Worm (Caenorhabditis elegans) whole organism, L3 larva: ENCODE data around the gene ech-8.

Experiments used
- R02D3.7 ChIP-seq: fragments of 150-350 bp; optimal IDR thresholded peaks from 2 replicates; lab custom pipeline; 2014; ENCODE audit warnings: missing biosample characterization, missing genetic modification characterization
- ZK546.5 ChIP-seq: sonication (generic microtip); optimal IDR thresholded peaks from 2 replicates; lab custom pipeline; 2017; ENCODE audit warnings: missing biosample characterization, missing genetic modification characterization
- aly-2 ChIP-seq: fragments of 150-350 bp; optimal IDR thresholded peaks from 2 replicates; lab custom pipeline; 2014; ENCODE audit warnings: missing biosample characterization, missing genetic modification characterization
- ama-1 ChIP-seq: fragments of 150-350 bp; optimal IDR thresholded peaks from 2 replicates; lab custom pipeline; 2018
- ceh-16 ChIP-seq: sonication (generic microtip); optimal IDR thresholded peaks from 2 replicates; lab custom pipeline; 2017; ENCODE audit warnings: missing biosample characterization, missing genetic modification characterization
- ceh-82 ChIP-seq: fragments of 150-350 bp; optimal IDR thresholded peaks from 2 replicates; lab custom pipeline; 2014; ENCODE audit warnings: missing biosample characterization, missing genetic modification characterization
- ceh-9 ChIP-seq: sonication (generic microtip); optimal IDR thresholded peaks from 2 replicates; lab custom pipeline; 2018; ENCODE audit warnings: missing biosample characterization, missing genetic modification characterization
- daf-12 ChIP-seq: fragments of 150-350 bp; optimal IDR thresholded peaks from 2 replicates; lab custom pipeline; 2014; ENCODE audit warnings: missing biosample characterization, missing genetic modification reagents, missing genetic modification characterization
- egl-27 ChIP-seq: sonication (generic microtip); optimal IDR thresholded peaks from 4 replicates; lab custom pipeline; 2017; ENCODE audit warnings: missing biosample characterization, missing genetic modification reagents, missing genetic modification characterization
- egl-5 ChIP-seq: fragments of 150-350 bp; optimal IDR thresholded peaks from 2 replicates; lab custom pipeline; 2017; ENCODE audit warnings: missing biosample characterization, missing genetic modification reagents, missing genetic modification characterization, inconsistent platforms
- elt-1 ChIP-seq: fragments of 150-350 bp; optimal IDR thresholded peaks from 2 replicates; lab custom pipeline; 2014; ENCODE audit warnings: missing biosample characterization, missing genetic modification characterization
- elt-2 ChIP-seq: sonication (generic microtip); optimal IDR thresholded peaks from 2 replicates; lab custom pipeline; 2016; ENCODE audit warnings: missing genetic modification reagents, mild to moderate bottlenecking, missing genetic modification characterization, missing compliant biosample characterization
- elt-3 ChIP-seq, 3 experiments: fragments of 150-350 bp in 1 of 3; sonication (generic microtip) in 2 of 3; optimal IDR thresholded peaks; 2 replicates in 2 of 3; 4 replicates in 1 of 3; lab custom pipeline; 2014 to 2017; ENCODE audit warnings: missing biosample characterization in 3 of 3, missing genetic modification characterization in 3 of 3
- fkh-10 ChIP-seq: sonication (generic microtip); optimal IDR thresholded peaks from 2 replicates; lab custom pipeline; 2017; ENCODE audit warnings: missing biosample characterization, missing genetic modification reagents, missing genetic modification characterization
- fkh-2 ChIP-seq: fragments of 150-350 bp; optimal IDR thresholded peaks from 2 replicates; lab custom pipeline; 2014; ENCODE audit warnings: missing biosample characterization, missing genetic modification reagents, missing genetic modification characterization
- hmg-11 ChIP-seq: sonication (generic microtip); optimal IDR thresholded peaks from 2 replicates; lab custom pipeline; 2016; ENCODE audit warnings: missing genetic modification characterization, missing compliant biosample characterization
- jun-1 ChIP-seq: fragments of 150-350 bp; optimal IDR thresholded peaks from 2 replicates; lab custom pipeline; 2014; ENCODE audit warnings: missing biosample characterization, missing genetic modification reagents, missing genetic modification characterization
- lin-15B ChIP-seq: fragments of 150-350 bp; optimal IDR thresholded peaks from 2 replicates; lab custom pipeline; 2014; ENCODE audit warnings: missing biosample characterization, missing genetic modification characterization
- lin-39 ChIP-seq: fragments of 150-350 bp; optimal IDR thresholded peaks from 2 replicates; lab custom pipeline; 2018; ENCODE audit warnings: missing biosample characterization, missing genetic modification reagents, missing genetic modification characterization
- lsy-12 ChIP-seq: sonication (generic microtip); optimal IDR thresholded peaks from 2 replicates; lab custom pipeline; 2016; ENCODE audit warnings: mild to moderate bottlenecking, missing genetic modification characterization, missing compliant biosample characterization
- mdl-1 ChIP-seq: fragments of 150-350 bp; optimal IDR thresholded peaks from 2 replicates; lab custom pipeline; 2014; ENCODE audit warnings: missing biosample characterization, missing genetic modification characterization
- mml-1 ChIP-seq: fragments of 150-350 bp; sonication (generic microtip); optimal IDR thresholded peaks from 3 replicates; lab custom pipeline; 2014; ENCODE audit warnings: missing biosample characterization, missing genetic modification characterization
- nfya-1 ChIP-seq: sonication (generic microtip); optimal IDR thresholded peaks from 2 replicates; lab custom pipeline; 2017; ENCODE audit warnings: missing genetic modification characterization, mild to moderate bottlenecking, missing compliant biosample characterization, antibody characterized with exemption, moderate library complexity; ENCODE audit not compliant: insufficient read depth
- nhr-12 ChIP-seq: fragments of 150-350 bp; optimal IDR thresholded peaks from 2 replicates; lab custom pipeline; 2014; ENCODE audit warnings: missing biosample characterization, missing genetic modification characterization
- nhr-23 ChIP-seq: fragments of 150-350 bp; optimal IDR thresholded peaks from 2 replicates; lab custom pipeline; 2014; ENCODE audit warnings: missing biosample characterization, missing genetic modification reagents, missing genetic modification characterization
- nhr-237 ChIP-seq: fragments of 150-350 bp; optimal IDR thresholded peaks from 2 replicates; lab custom pipeline; 2014; ENCODE audit warnings: missing biosample characterization, missing genetic modification characterization
- nhr-25 ChIP-seq: sonication (generic microtip); optimal IDR thresholded peaks from 2 replicates; lab custom pipeline; 2017; ENCODE audit warnings: missing biosample characterization, missing genetic modification characterization
- nhr-28 ChIP-seq: fragments of 150-350 bp; optimal IDR thresholded peaks from 2 replicates; lab custom pipeline; 2014; ENCODE audit warnings: missing biosample characterization, missing genetic modification characterization
- nhr-43 ChIP-seq: sonication (generic microtip); optimal IDR thresholded peaks from 2 replicates; lab custom pipeline; 2016; ENCODE audit warnings: mild to moderate bottlenecking, missing genetic modification characterization, missing compliant biosample characterization; ENCODE audit not compliant: poor library complexity, severe bottlenecking
- nhr-67 ChIP-seq: fragments of 150-350 bp; optimal IDR thresholded peaks from 2 replicates; lab custom pipeline; 2014; ENCODE audit warnings: missing biosample characterization, missing genetic modification characterization
- nhr-76 ChIP-seq: fragments of 150-350 bp; sonication (generic microtip); optimal IDR thresholded peaks from 5 replicates; lab custom pipeline; 2014; ENCODE audit warnings: missing biosample characterization, missing genetic modification characterization
- nhr-77 ChIP-seq: fragments of 150-350 bp; optimal IDR thresholded peaks from 2 replicates; lab custom pipeline; 2014; ENCODE audit warnings: missing biosample characterization, missing genetic modification characterization
- pha-4 ChIP-seq: fragments of 150-350 bp; optimal IDR thresholded peaks from 2 replicates; lab custom pipeline; 2014; ENCODE audit warnings: missing biosample characterization, missing genetic modification reagents, missing genetic modification characterization
- pqm-1 ChIP-seq: fragments of 150-350 bp; optimal IDR thresholded peaks from 2 replicates; lab custom pipeline; 2017; ENCODE audit warnings: missing biosample characterization, missing genetic modification characterization, inconsistent platforms
- sea-2 ChIP-seq: fragments of 150-350 bp; sonication (generic microtip); optimal IDR thresholded peaks from 4 replicates; lab custom pipeline; 2014; ENCODE audit warnings: missing biosample characterization, missing genetic modification reagents, missing genetic modification characterization
- skn-1 ChIP-seq: fragments of 150-350 bp; optimal IDR thresholded peaks from 2 replicates; lab custom pipeline; 2014; ENCODE audit warnings: missing biosample characterization, missing genetic modification characterization
- snpc-4 ChIP-seq: fragments of 150-350 bp; optimal IDR thresholded peaks from 2 replicates; lab custom pipeline; 2014; ENCODE audit warnings: missing biosample characterization, missing genetic modification characterization
- tbx-2 ChIP-seq: sonication (generic microtip); optimal IDR thresholded peaks from 2 replicates; lab custom pipeline; 2016; ENCODE audit warnings: mild to moderate bottlenecking, missing genetic modification characterization, missing compliant biosample characterization
- unc-39 ChIP-seq: sonication (generic microtip); optimal IDR thresholded peaks from 4 replicates; lab custom pipeline; 2017; ENCODE audit warnings: missing biosample characterization, missing genetic modification characterization
- unc-62 ChIP-seq: fragments of 150-350 bp; sonication (generic microtip); optimal IDR thresholded peaks from 4 replicates; lab custom pipeline; 2014; ENCODE audit warnings: missing biosample characterization, missing genetic modification reagents, missing genetic modification characterization
- zag-1 ChIP-seq: fragments of 150-350 bp; optimal IDR thresholded peaks from 2 replicates; lab custom pipeline; 2014; ENCODE audit warnings: missing biosample characterization, missing genetic modification characterization
- ztf-11 ChIP-seq: fragments of 150-350 bp; optimal IDR thresholded peaks from 2 replicates; lab custom pipeline; 2014; ENCODE audit warnings: missing biosample characterization, missing genetic modification characterization
- ztf-4 ChIP-seq: fragments of 150-350 bp; optimal IDR thresholded peaks from 2 replicates; lab custom pipeline; 2014; ENCODE audit warnings: missing biosample characterization, missing genetic modification characterization

ech-8 gene

DNA sequence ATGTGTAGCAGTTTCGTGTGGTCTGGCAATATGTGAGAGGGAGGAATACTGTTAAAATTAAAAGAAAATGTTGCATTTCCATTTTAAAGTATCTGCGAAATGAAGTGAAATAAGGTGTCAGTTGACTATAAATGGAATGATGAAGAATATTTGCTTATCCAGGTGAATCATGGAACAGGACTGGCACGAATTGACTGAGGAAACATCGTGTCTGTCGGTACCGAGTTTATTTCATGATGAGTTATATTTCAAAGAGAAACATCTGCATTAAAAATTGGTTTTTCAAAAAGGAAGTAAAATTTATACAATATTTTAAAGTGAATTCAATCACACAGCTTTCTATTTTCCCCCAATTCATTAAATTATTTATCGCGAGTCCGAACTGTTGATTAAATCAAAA lies 11.4 kb downstream of the ech-8 start, which contains the start of gene F01G10.6:
Gene F01G10.6, minus strand, starts transcription at position 101 of the 400 bp plus-strand sequence.
- no peak for TF ChIP-seq egl-27 (tag; lab: Kevin White, UChicago)
- TF ChIP-seq egl-5 (tag; lab: Kevin White, UChicago), result no peak

DNA sequence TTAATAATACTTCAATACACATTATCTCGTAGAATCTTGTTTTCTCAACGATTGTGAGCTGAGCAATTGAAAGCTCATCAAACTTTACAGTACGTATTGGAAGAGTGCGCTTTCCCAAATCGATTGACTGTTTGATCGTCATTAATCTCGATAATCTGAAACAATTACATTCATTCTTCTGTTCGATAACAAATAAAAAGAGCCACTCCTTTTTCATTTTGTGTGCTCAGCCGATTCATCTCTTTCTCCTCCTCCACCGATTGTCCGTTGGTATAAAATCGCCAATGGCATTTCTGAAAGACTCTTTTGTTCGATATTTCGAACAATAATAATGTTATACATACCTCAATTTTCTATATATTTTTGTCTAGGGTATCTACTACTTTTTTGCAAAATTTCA lies 15.3 kb downstream of the ech-8 start, which contains the start of gene nas-12:
Gene nas-12, plus strand, starts transcription at position 301 of the 400 bp plus-strand sequence.
- TF ChIP-seq tbx-2 (tag; lab: Kevin White, UChicago) (no peak), unc-62 (GFP tag; lab: Kevin White, UChicago) (no peak), nhr-23 (tag; lab: Kevin White, UChicago) (no peak), fkh-2 (tag; lab: Kevin White, UChicago) (no peak), skn-1 (tag; lab: Kevin White, UChicago) (no peak)
- TF ChIP-seq, all 47 proteins: peak for 0

DNA sequence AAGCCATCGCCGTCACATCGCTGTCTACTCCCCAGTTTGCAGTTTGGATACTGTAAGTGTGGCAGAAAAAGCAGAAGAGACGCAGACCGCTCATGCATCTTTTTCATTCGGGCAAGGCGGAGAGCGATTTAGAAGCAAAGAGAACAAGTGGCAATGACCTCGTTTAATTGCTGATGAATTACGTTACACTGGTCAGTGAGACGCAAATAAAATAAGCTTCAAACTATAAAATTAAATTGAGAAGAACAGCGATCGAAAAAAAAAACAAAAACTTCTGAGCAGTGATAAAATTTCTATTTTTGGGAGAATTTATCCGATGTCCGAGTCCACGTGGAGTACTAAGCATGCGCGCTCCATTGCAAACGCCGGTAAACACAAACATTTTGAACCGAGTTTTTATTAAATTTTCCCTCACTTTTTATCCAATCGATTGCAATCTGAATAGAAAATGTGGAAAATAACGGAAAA lies 16.8 kb downstream of the ech-8 start, which contains the start of gene C24F3.2:
Gene C24F3.2, plus strand, starts transcription at position 418 of the 468 bp plus-strand sequence.
- TF ChIP-seq nhr-67 (tag; lab: Kevin White, UChicago), result no peak
- no peak for TF ChIP-seq elt-3 (tag; optimal IDR thresholded peaks at IDR 0.05; lab: Kevin White, UChicago)
- TF ChIP-seq unc-62 (GFP tag; lab: Kevin White, UChicago), result peak; percentile 14
- TF ChIP-seq nhr-25, result peak; percentile 96
- no peak for TF ChIP-seq egl-27 (tag; lab: Kevin White, UChicago)
- no peak for TF ChIP-seq zag-1 (tag; lab: Kevin White, UChicago)
- no peak for TF ChIP-seq mml-1 (tag; lab: Kevin White, UChicago)
- no peak for TF ChIP-seq pqm-1 (tag; lab: Kevin White, UChicago)
- no peak for TF ChIP-seq nhr-43 (tag; lab: Kevin White, UChicago)
- TF ChIP-seq mdl-1 (tag; lab: Kevin White, UChicago), result no peak
- TF ChIP-seq ztf-11 (tag; lab: Kevin White, UChicago), result no peak
- no peak for TF ChIP-seq ama-1
- no peak for TF ChIP-seq nhr-28 (tag; lab: Kevin White, UChicago)
- no peak for TF ChIP-seq ceh-82 (tag; lab: Kevin White, UChicago)
- no peak for TF ChIP-seq nhr-77 (tag; lab: Kevin White, UChicago)
- TF ChIP-seq elt-2 (tag; lab: Kevin White, UChicago), result peak; percentile 35
- TF ChIP-seq pha-4, result peak; percentile 55
- TF ChIP-seq lin-15B, result peak; percentile 69
- TF ChIP-seq nhr-23 (tag; lab: Kevin White, UChicago), result peak; percentile 89
- TF ChIP-seq fkh-10 (GFP tag; lab: Kevin White, UChicago), result peak; percentile 4
- peak; percentile 73 for TF ChIP-seq egl-5 (tag; lab: Kevin White, UChicago)
- peak; percentile 19 for TF ChIP-seq skn-1 (tag; lab: Kevin White, UChicago)
- no peak for TF ChIP-seq sea-2
- no peak for TF ChIP-seq aly-2
- no peak for TF ChIP-seq hmg-11 (tag; lab: Kevin White, UChicago)
- peak; percentile 88 for TF ChIP-seq nfya-1 (tag; lab: Kevin White, UChicago)
- peak; percentile 48 for TF ChIP-seq jun-1
- no peak for TF ChIP-seq nhr-12
- TF ChIP-seq fkh-2 (tag; lab: Kevin White, UChicago), result no peak
- no peak for TF ChIP-seq ceh-16
- TF ChIP-seq ZK546.5 (tag; lab: Kevin White, UChicago), result no peak
- TF ChIP-seq daf-12 (tag; lab: Kevin White, UChicago), result no peak
- peak; percentile 75 for TF ChIP-seq lin-39
- TF ChIP-seq ztf-4 (tag; lab: Kevin White, UChicago), result no peak
- TF ChIP-seq lsy-12, result peak; percentile 70
- TF ChIP-seq ceh-9, result no peak
- TF ChIP-seq tbx-2 (tag; lab: Kevin White, UChicago), result peak; percentile 3

DNA sequence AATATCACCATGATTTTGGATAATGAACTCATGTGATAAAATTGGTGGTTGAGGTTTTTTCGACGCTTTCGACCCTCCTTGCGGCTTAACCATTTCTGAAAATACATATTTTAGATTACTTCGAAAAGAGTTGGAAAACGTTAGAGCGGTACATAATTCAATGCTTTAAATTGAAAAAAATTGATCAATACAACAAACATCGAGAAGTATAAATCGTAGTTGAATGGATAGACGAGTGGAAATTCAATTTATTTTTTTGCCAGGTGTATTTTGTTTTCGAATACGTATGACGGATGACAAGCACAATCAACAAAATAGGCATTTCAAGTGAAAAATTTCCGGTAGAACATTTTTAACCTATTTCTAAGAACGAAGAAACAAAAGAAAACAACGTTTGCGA lies 17.8 kb downstream of the ech-8 start, which contains the start of gene tram-1:
Gene tram-1, minus strand, starts transcription at position 101 of the 400 bp plus-strand sequence.
- TF ChIP-seq mdl-1 (tag; lab: Kevin White, UChicago) (no peak), nhr-237 (no peak), fkh-2 (tag; lab: Kevin White, UChicago) (no peak), nfya-1 (tag; lab: Kevin White, UChicago) (no peak), sea-2 (no peak), pha-4 (no peak), ztf-11 (tag; lab: Kevin White, UChicago) (no peak), nhr-67 (tag; lab: Kevin White, UChicago) (no peak), lin-15B (no peak), nhr-76 (no peak), snpc-4 (tag; lab: Kevin White, UChicago) (no peak), mml-1 (tag; lab: Kevin White, UChicago) (no peak), tbx-2 (tag; lab: Kevin White, UChicago) (no peak), unc-39 (tag; lab: Kevin White, UChicago) (no peak), elt-3 (tag; optimal IDR thresholded peaks at IDR 0.05; lab: Kevin White, UChicago) (no peak), ceh-82 (tag; lab: Kevin White, UChicago) (no peak), ZK546.5 (tag; lab: Kevin White, UChicago) (no peak), zag-1 (tag; lab: Kevin White, UChicago) (no peak), R02D3.7 (tag; lab: Kevin White, UChicago) (no peak), elt-1 (no peak)
